Worm (Caenorhabditis elegans) whole organism, mixed stage, embryonic: ENCODE measurements around the gene M04C3.1.

Source experiments
- elt-3 ChIP-seq: fragments of 150-350 bp; optimal IDR thresholded peaks from 2 replicates; lab custom pipeline; 2014; ENCODE audit warnings: missing biosample characterization, missing genetic modification characterization
- unc-62 ChIP-seq: fragments of 150-350 bp; optimal IDR thresholded peaks from 2 replicates; lab custom pipeline; 2014; ENCODE audit warnings: missing biosample characterization, missing genetic modification reagents, missing genetic modification characterization

- no peak for TF ChIP-seq unc-62 (GFP tag; lab: Kevin White, UChicago)
- TF ChIP-seq elt-3, result no peak
These were observed at the start of gene M04C3.1 for ce11 chrV:19445442-19445841.
